Worm (Caenorhabditis elegans): Measurements from ENCODE around the gene C17C3.9.

The C17C3.9 gene

DNA sequence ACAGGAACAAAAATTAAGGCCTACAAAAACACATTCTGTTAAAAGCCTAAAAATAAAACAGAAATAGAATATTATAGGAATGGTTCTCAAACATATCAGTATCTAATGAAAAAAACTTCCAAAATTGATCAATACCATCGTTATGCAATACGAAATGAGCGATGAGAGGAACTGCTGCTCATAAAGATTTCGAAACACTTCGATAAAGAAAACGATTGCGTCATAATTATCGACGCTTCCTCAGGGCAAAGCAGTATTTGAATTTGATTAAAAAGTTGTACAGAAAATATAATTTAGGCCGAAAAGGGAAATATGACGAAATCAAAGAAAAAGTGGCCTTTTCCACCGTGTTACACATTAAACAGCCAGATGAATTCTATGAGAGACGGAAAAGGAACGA is 14.0 kb downstream of the C17C3.9 start:
- no peak for TF ChIP-seq mab-5 (tag; optimal IDR thresholded peaks at IDR 0.05)
- TF ChIP-seq tbx-8 (GFP tag; optimal IDR thresholded peaks at IDR 0.05): no peak
- no peak for TF ChIP-seq unc-120 (tag; optimal IDR thresholded peaks at IDR 0.05; ENCODE audit: poor library complexity, severe bottlenecking)
- peak; percentile 96 for TF ChIP-seq zip-8 (tag; optimal IDR thresholded peaks at IDR 0.05)

ce11 chrII:5517643-5518042 is 14.4 kb downstream of the C17C3.9 start, which contains the start of gene ZK177.9:
TSS of gene ZK177.9 (minus strand) at chrII:5517743.
- TF ChIP-seq ham-2 (GFP tag; optimal IDR thresholded peaks at IDR 0.05) (no peak), mep-1 (tag; optimal IDR thresholded peaks at IDR 0.05) (no peak)

ce11 chrII:5515542-5515941 is 16.5 kb downstream of the C17C3.9 start, which contains the start of gene ZK177.3:
TSS of gene ZK177.3 (plus strand) at chrII:5515842.
- TF ChIP-seq pha-4 (tag; optimal IDR thresholded peaks at IDR 0.05): no peak
- no peak for TF ChIP-seq sem-2 (GFP tag; optimal IDR thresholded peaks at IDR 0.05)
- TF ChIP-seq mab-5 (tag; optimal IDR thresholded peaks at IDR 0.05): no peak
- no peak for TF ChIP-seq flh-1 (GFP tag; optimal IDR thresholded peaks at IDR 0.05)
- TF ChIP-seq tbx-8 (GFP tag; optimal IDR thresholded peaks at IDR 0.05): no peak
- no peak for TF ChIP-seq hlh-1 (tag; optimal IDR thresholded peaks at IDR 0.05)
- no peak for TF ChIP-seq unc-39 (tag; optimal IDR thresholded peaks at IDR 0.05)
- TF ChIP-seq lin-13 (tag; optimal IDR thresholded peaks at IDR 0.05): no peak
- TF ChIP-seq blmp-1 (tag; optimal IDR thresholded peaks at IDR 0.05): no peak
- no peak for TF ChIP-seq unc-120 (tag; optimal IDR thresholded peaks at IDR 0.05; ENCODE audit: poor library complexity, severe bottlenecking)
- no peak for TF ChIP-seq nhr-12 (tag; optimal IDR thresholded peaks at IDR 0.05)
- no peak for TF ChIP-seq M03D4.4 (tag; optimal IDR thresholded peaks at IDR 0.05)
- TF ChIP-seq elt-1 (tag; optimal IDR thresholded peaks at IDR 0.05; ENCODE audit: borderline replicate concordance, insufficient read depth): no peak

DNA sequence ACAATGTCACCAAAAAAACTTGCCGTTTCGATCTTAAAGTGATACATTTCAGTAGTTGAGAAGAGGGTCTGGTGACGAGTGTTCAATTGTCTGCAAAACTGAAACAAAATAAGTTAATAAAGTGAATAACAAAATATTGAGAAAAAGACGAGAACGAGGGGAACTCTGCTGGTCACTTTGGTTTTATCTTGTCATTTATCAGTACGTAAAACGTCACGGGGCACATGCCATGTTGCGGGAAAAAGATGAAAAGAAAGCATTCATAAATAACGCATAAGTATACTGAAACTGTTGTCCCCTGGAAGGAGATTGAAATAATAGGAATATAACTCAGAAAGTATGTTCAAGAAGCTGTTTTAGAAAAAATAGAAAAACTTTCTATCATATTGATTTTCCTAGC is 17.2 kb downstream of the C17C3.9 start, which contains the start of gene sahd-1:
Gene sahd-1 (minus strand): TSS at position 100 of the 400 bp plus-strand sequence.
- TF ChIP-seq ces-1 (GFP tag; optimal IDR thresholded peaks at IDR 0.05): no peak
- no peak for TF ChIP-seq nhr-2 (tag; optimal IDR thresholded peaks at IDR 0.05)
- TF ChIP-seq pha-4 (tag; optimal IDR thresholded peaks at IDR 0.05): no peak
- no peak for TF ChIP-seq flh-1 (GFP tag; optimal IDR thresholded peaks at IDR 0.05)
- TF ChIP-seq sem-2 (GFP tag; optimal IDR thresholded peaks at IDR 0.05): no peak
- no peak for TF ChIP-seq elt-1 (tag; optimal IDR thresholded peaks at IDR 0.05; ENCODE audit: borderline replicate concordance, insufficient read depth)
- no peak for TF ChIP-seq tbx-8 (GFP tag; optimal IDR thresholded peaks at IDR 0.05)
- no peak for TF ChIP-seq mab-5 (tag; optimal IDR thresholded peaks at IDR 0.05)
- TF ChIP-seq unc-62 (GFP tag; optimal IDR thresholded peaks at IDR 0.05): no peak

ce11 chrII:5512473-5513097 is 19.5 kb downstream of the C17C3.9 start:
- no peak for TF ChIP-seq pha-4 (tag; optimal IDR thresholded peaks at IDR 0.05)
- no peak for TF ChIP-seq nhr-76 (tag; optimal IDR thresholded peaks at IDR 0.05)
- no peak for TF ChIP-seq unc-62 (GFP tag; optimal IDR thresholded peaks at IDR 0.05)
- no peak for TF ChIP-seq tbx-8 (GFP tag; optimal IDR thresholded peaks at IDR 0.05)

- TF ChIP-seq ces-1 (GFP tag; optimal IDR thresholded peaks at IDR 0.05): peak; percentile 67
- TF ChIP-seq unc-120 (tag; optimal IDR thresholded peaks at IDR 0.05; ENCODE audit: poor library complexity, severe bottlenecking): peak; percentile 2
- peak; percentile 86 for TF ChIP-seq hlh-1 (tag; optimal IDR thresholded peaks at IDR 0.05)
- no peak for TF ChIP-seq drap-1 (GFP tag; optimal IDR thresholded peaks at IDR 0.05)
- TF ChIP-seq ztf-11 (tag; optimal IDR thresholded peaks at IDR 0.05): no peak
Measured at ce11 chrII:5511417-5512353, 20.4 kb downstream of the C17C3.9 start.

- TF ChIP-seq elt-1 (tag; optimal IDR thresholded peaks at IDR 0.05; ENCODE audit: borderline replicate concordance, insufficient read depth) (no peak), lin-13 (tag; optimal IDR thresholded peaks at IDR 0.05) (no peak), ham-2 (GFP tag; optimal IDR thresholded peaks at IDR 0.05) (no peak), snpc-4 (tag; optimal IDR thresholded peaks at IDR 0.05) (no peak), ces-1 (GFP tag; optimal IDR thresholded peaks at IDR 0.05) (peak; percentile 79), nhr-12 (tag; optimal IDR thresholded peaks at IDR 0.05) (no peak), mls-2 (tag; optimal IDR thresholded peaks at IDR 0.05) (no peak), blmp-1 (tag; optimal IDR thresholded peaks at IDR 0.05) (peak; percentile 3)
Measured at ce11 chrII:5505820-5506287, 26.2 kb downstream of the C17C3.9 start, which contains the start of gene npp-24. TSS of gene npp-24 (plus strand) at chrII:5505870.
